Fruit fly (Drosophila melanogaster) whole organism, wandering third instar larva: ENCODE data around the gene east.

Experiments
- Abd-B ChIP-seq: fragments of >200 bp; optimal IDR thresholded peaks from 2 replicates; lab custom pipeline; 2017; ENCODE audit warnings: missing biosample characterization, missing genetic modification characterization
- CG9705 ChIP-seq: fragments of 200-800 bp; sonication (Bioruptor generic); optimal IDR thresholded peaks from 2 replicates; lab custom pipeline; 2018; ENCODE audit warnings: missing biosample characterization, mild to moderate bottlenecking, missing genetic modification characterization
- Dfd ChIP-seq: fragments of >200 bp; optimal IDR thresholded peaks from 2 replicates; lab custom pipeline; 2017; ENCODE audit warnings: missing biosample characterization, missing genetic modification characterization
- HLH106 ChIP-seq: fragments of 200-800 bp; optimal IDR thresholded peaks from 3 replicates; lab custom pipeline; 2019; ENCODE audit warnings: missing biosample characterization, mild to moderate bottlenecking, missing genetic modification characterization, moderate library complexity
- Hnf4 ChIP-seq: fragments of 200-800 bp; sonication (Bioruptor generic); optimal IDR thresholded peaks from 2 replicates; lab custom pipeline; 2016; ENCODE audit warnings: missing biosample characterization, mild to moderate bottlenecking, missing genetic modification characterization
- Hr83 ChIP-seq: fragments of 200-300 bp; sonication (Bioruptor generic); optimal IDR thresholded peaks from 2 replicates; lab custom pipeline; 2016; ENCODE audit warnings: missing biosample characterization, mild to moderate bottlenecking, missing genetic modification characterization, moderate library complexity; ENCODE audit not compliant: poor library complexity, severe bottlenecking
- OdsH ChIP-seq: fragments of 200-800 bp; sonication (Bioruptor generic); optimal IDR thresholded peaks from 2 replicates; lab custom pipeline; 2016; ENCODE audit warnings: missing biosample characterization, mild to moderate bottlenecking, missing genetic modification characterization
- br ChIP-seq: fragments of 200-800 bp; sonication (Bioruptor generic); optimal IDR thresholded peaks from 2 replicates; lab custom pipeline; 2016; ENCODE audit warnings: missing biosample characterization, missing genetic modification characterization
- h ChIP-seq: fragments of 200-800 bp; sonication (Bioruptor generic); optimal IDR thresholded peaks from 3 replicates; lab custom pipeline; 2016; ENCODE audit warnings: missing biosample characterization, mild to moderate bottlenecking, missing genetic modification characterization
- pan ChIP-seq: fragments of >200 bp; optimal IDR thresholded peaks from 2 replicates; lab custom pipeline; 2017
- psq ChIP-seq: fragments of 200-800 bp; sonication (Bioruptor generic); optimal IDR thresholded peaks from 3 replicates; lab custom pipeline; 2017; ENCODE audit warnings: missing biosample characterization, mild to moderate bottlenecking, missing genetic modification characterization, moderate library complexity

dm6 chrX:1969775-1970574 is 40.7 kb upstream of the east start:
- TF ChIP-seq psq (GFP tag; lab: Kevin White, UChicago) = no peak
- no peak for TF ChIP-seq Hr83
- TF ChIP-seq h (GFP tag; lab: Kevin White, UChicago) = no peak
- no peak for TF ChIP-seq pan (lab: Kevin White, UChicago)
- no peak for TF ChIP-seq Dfd (GFP tag; lab: Kevin White, UChicago)
- TF ChIP-seq CG9705 (GFP tag; lab: Kevin White, UChicago) = no peak
- TF ChIP-seq Abd-B (GFP tag; lab: Kevin White, UChicago) = no peak
- TF ChIP-seq OdsH (GFP tag; lab: Kevin White, UChicago) = no peak
- no peak for TF ChIP-seq br
- TF ChIP-seq HLH106 (tag; lab: Kevin White, UChicago) = no peak
- no peak for TF ChIP-seq Hnf4 (GFP tag; lab: Kevin White, UChicago)
